Worm (Caenorhabditis elegans): Measurements from ENCODE around the gene C49C3.10.

DNA sequence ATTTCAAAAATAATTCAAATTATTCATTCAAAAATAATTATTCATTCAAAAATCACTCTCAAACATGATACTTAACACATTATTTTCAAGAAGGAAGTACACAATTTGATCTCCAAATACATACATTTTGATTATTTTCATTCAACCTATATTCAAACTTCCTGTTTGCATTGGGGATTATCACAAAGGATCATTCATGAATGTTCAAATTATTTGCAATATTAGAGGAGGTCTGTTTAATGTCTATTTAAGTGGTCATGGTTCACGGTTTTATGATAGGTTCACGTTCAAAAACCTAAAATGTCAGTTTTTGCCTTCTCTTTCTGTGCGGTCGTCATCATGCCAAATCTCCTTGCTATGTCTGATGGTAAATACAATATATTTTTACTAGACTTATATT, 22.4 kb upstream of the C49C3.10 start, which contains the start of gene clec-202:
- TF ChIP-seq nfya-2 (GFP tag; IDR thresholded peaks at IDR 0.05) = no peak
- TF ChIP-seq ama-1 (optimal IDR thresholded peaks at IDR 0.05) = no peak
- TF ChIP-seq ama-1 (GFP tag; optimal IDR thresholded peaks at IDR 0.05) = no peak
- no peak for TF ChIP-seq pbrm-1 (GFP tag; IDR thresholded peaks at IDR 0.05)
- TF ChIP-seq tlf-1 (GFP tag; optimal IDR thresholded peaks at IDR 0.05) = no peak
- no peak for TF ChIP-seq attf-3 (GFP tag; conservative IDR thresholded peaks at IDR 0.05)
- no peak for TF ChIP-seq chd-7 (tag; optimal IDR thresholded peaks at IDR 0.05)
- TF ChIP-seq cebp-1 (GFP tag; IDR thresholded peaks at IDR 0.05) = no peak
- TF ChIP-seq cebp-1 (tag; optimal IDR thresholded peaks at IDR 0.05) = no peak
- TF ChIP-seq egrh-3 (GFP tag; IDR thresholded peaks at IDR 0.05) = no peak
- no peak for TF ChIP-seq B0035.1 (tag; optimal IDR thresholded peaks at IDR 0.05)
- TF ChIP-seq pha-4 (tag; optimal IDR thresholded peaks at IDR 0.05) = no peak
- no peak for TF ChIP-seq sptf-2 (GFP tag; optimal IDR thresholded peaks at IDR 0.05)
- TF ChIP-seq ceh-91 (GFP tag; IDR thresholded peaks at IDR 0.05) = no peak
- TF ChIP-seq Y79H2A.3 (GFP tag; conservative IDR thresholded peaks at IDR 0.05) = no peak
- no peak for TF ChIP-seq nfya-1 (tag; optimal IDR thresholded peaks at IDR 0.05; ENCODE audit: borderline replicate concordance, insufficient read depth)
